Worm (Caenorhabditis elegans): ENCODE results near the gene K02D3.1.
A peak's percentile ranks its signal among the peaks of the same experiment; 100 is the strongest.

The K02D3.1 gene

ce11 chrX:13706607-13707006 lies at the start of gene K02D3.1:
K02D3.1 (plus strand) TSS chrX:13706907.
- TF ChIP-seq unc-130 (GFP tag; optimal IDR thresholded peaks at IDR 0.05): no peak
- TF ChIP-seq unc-62 (GFP tag; optimal IDR thresholded peaks at IDR 0.05 in 1 of 2): peak in 1 of 2 experiments; percentile 32
- TF ChIP-seq unc-62 (tag; optimal IDR thresholded peaks at IDR 0.05): no peak

- no peak for TF ChIP-seq lir-3 (tag; optimal IDR thresholded peaks at IDR 0.05)
- TF ChIP-seq dpl-1 (GFP tag; optimal IDR thresholded peaks at IDR 0.05): no peak
- no peak for TF ChIP-seq ztf-7 (tag; optimal IDR thresholded peaks at IDR 0.05)
- no peak for TF ChIP-seq madf-5 (GFP tag; IDR thresholded peaks at IDR 0.05)
- no peak for TF ChIP-seq zfp-2 (tag; optimal IDR thresholded peaks at IDR 0.05)
- TF ChIP-seq hlh-11 (tag; optimal IDR thresholded peaks at IDR 0.05): no peak
- no peak for TF ChIP-seq nhr-42 (GFP tag; IDR thresholded peaks at IDR 0.05)
- TF ChIP-seq R02D3.7 (tag; optimal IDR thresholded peaks at IDR 0.05): no peak
- TF ChIP-seq ceh-32 (tag; optimal IDR thresholded peaks at IDR 0.05; ENCODE audit: poor library complexity): no peak
- no peak for TF ChIP-seq cey-2 (tag; optimal IDR thresholded peaks at IDR 0.05; ENCODE audit: borderline replicate concordance, insufficient read depth)
- TF ChIP-seq sdz-12 (GFP tag; optimal IDR thresholded peaks at IDR 0.05): no peak
- no peak for TF ChIP-seq tag-97 (GFP tag; IDR thresholded peaks at IDR 0.05)
- no peak for TF ChIP-seq saeg-2 (GFP tag; IDR thresholded peaks at IDR 0.05)
These were observed 46.5 kb upstream of the K02D3.1 start, which contains the start of gene C04A11.1 for ce11 chrX:13660206-13660605. C04A11.1 (plus strand) TSS chrX:13660506.

- TF ChIP-seq hlh-11 (tag; optimal IDR thresholded peaks at IDR 0.05) (peak; percentile 22), nhr-28 (tag; optimal IDR thresholded peaks at IDR 0.05) (peak; percentile 60), F49E8.2 (tag; optimal IDR thresholded peaks at IDR 0.05; ENCODE audit: borderline replicate concordance) (no peak), mxl-3 (GFP tag; optimal IDR thresholded peaks at IDR 0.05) (peak; percentile 21), mdl-1 (tag; optimal IDR thresholded peaks at IDR 0.05) (peak in 1 of 2 experiments; percentile 14), Y48G9A.11 (GFP tag; IDR thresholded peaks at IDR 0.05) (no peak), F44E2.7 (GFP tag; IDR thresholded peaks at IDR 0.05) (no peak), unc-62 (GFP tag; optimal IDR thresholded peaks at IDR 0.05 in 1 of 2) (peak in 1 of 2 experiments; percentile 30), unc-62 (tag; optimal IDR thresholded peaks at IDR 0.05) (no peak), hlh-30 (tag; optimal IDR thresholded peaks at IDR 0.05; ENCODE audit: insufficient read depth) (peak; percentile 45), mdt-29 (GFP tag; IDR thresholded peaks at IDR 0.05) (no peak)
These were observed 42.8 kb upstream of the K02D3.1 start, which contains the start of gene C04A11.5 for ce11 chrX:13663641-13664633. C04A11.5 (plus strand) TSS chrX:13664583.

ce11 chrX:13665447-13665846 lies 41.3 kb upstream of the K02D3.1 start:
- TF ChIP-seq nhr-6 (tag; optimal IDR thresholded peaks at IDR 0.05) (peak; percentile 71), F44E2.7 (GFP tag; IDR thresholded peaks at IDR 0.05) (peak; percentile 95), nhr-237 (tag; optimal IDR thresholded peaks at IDR 0.05) (no peak), zfp-2 (tag; optimal IDR thresholded peaks at IDR 0.05) (peak; percentile 71), unc-39 (tag; optimal IDR thresholded peaks at IDR 0.05) (no peak), ZK337.2 (GFP tag; IDR thresholded peaks at IDR 0.05) (peak; percentile 92), ZK546.5 (tag; optimal IDR thresholded peaks at IDR 0.05) (peak in 1 of 2 experiments; percentile 35), nhr-25 (tag; optimal IDR thresholded peaks at IDR 0.05; ENCODE audit: borderline replicate concordance, insufficient read depth) (no peak), ama-1 (optimal IDR thresholded peaks at IDR 0.05) (no peak), mxl-2 (GFP tag; conservative IDR thresholded peaks at IDR 0.05) (peak; percentile 88), hlh-11 (tag; optimal IDR thresholded peaks at IDR 0.05) (peak; percentile 83), Y105C5A.15 (GFP tag; IDR thresholded peaks at IDR 0.05) (peak; percentile 98), arid-1 (GFP tag; conservative IDR thresholded peaks at IDR 0.05) (peak; percentile 95), ceh-32 (tag; optimal IDR thresholded peaks at IDR 0.05; ENCODE audit: poor library complexity) (peak; percentile 77), Y48G9A.11 (GFP tag; IDR thresholded peaks at IDR 0.05) (peak; percentile 89), spr-1 (tag; optimal IDR thresholded peaks at IDR 0.05) (peak; percentile 90), Y5F2A.4 (GFP tag; optimal IDR thresholded peaks at IDR 0.05) (peak; percentile 90), lin-29 (GFP tag; IDR thresholded peaks at IDR 0.05) (peak; percentile 76; the same call in 1 of the 2 replicates), lin-38 (GFP tag; IDR thresholded peaks at IDR 0.05) (peak; percentile 87), tra-1 (GFP tag; IDR thresholded peaks at IDR 0.05) (peak; percentile 95), egl-27 (tag; optimal IDR thresholded peaks at IDR 0.05) (no peak), attf-4 (tag; optimal IDR thresholded peaks at IDR 0.05) (peak; percentile 23), zip-2 (tag; optimal IDR thresholded peaks at IDR 0.05) (peak; percentile 66), sdz-12 (GFP tag; optimal IDR thresholded peaks at IDR 0.05) (peak; percentile 92), rbr-2 (tag; optimal IDR thresholded peaks at IDR 0.05) (peak; percentile 92)

Measured in whole organism, L4 larva.